Worm (Caenorhabditis elegans) whole organism, midembryonic: ENCODE results near the gene math-38.

Experiments
- T22C8.4 ChIP-seq: fragments of 200-800 bp; sonication (Bioruptor generic); IDR thresholded peaks from 2 replicates; pipeline ENCODE4 v1.3.6; 2022; ENCODE audit warnings: missing genetic modification characterization, missing compliant biosample characterization
- cog-1 ChIP-seq: sonication (generic microtip); optimal IDR thresholded peaks from 2 replicates; lab custom pipeline; 2016; ENCODE audit warnings: missing genetic modification characterization, missing compliant biosample characterization
- flt-1 ChIP-seq: fragments of 200-800 bp; sonication (Bioruptor generic); IDR thresholded peaks from 2 replicates; pipeline ENCODE4 v1.3.6; 2022; ENCODE audit warnings: missing genetic modification characterization, missing compliant biosample characterization
- med-1 ChIP-seq: sonication (generic microtip); optimal IDR thresholded peaks from 2 replicates; lab custom pipeline; 2017; ENCODE audit warnings: missing genetic modification characterization, mild to moderate bottlenecking, missing compliant biosample characterization, antibody characterized with exemption, missing genetic modification reagents; ENCODE audit not compliant: insufficient read depth
- ref-1 ChIP-seq: fragments of 200-800 bp; sonication (Bioruptor generic); conservative IDR thresholded peaks from 2 replicates; pipeline ENCODE4 v1.3.6; 2022; ENCODE audit warnings: missing genetic modification reagents, missing genetic modification characterization, missing compliant biosample characterization
- ztf-29 ChIP-seq: fragments of 200-800 bp; sonication (Bioruptor generic); IDR thresholded peaks from 2 replicates; pipeline ENCODE4 v1.3.6; 2022; ENCODE audit warnings: missing genetic modification reagents, missing genetic modification characterization, missing compliant biosample characterization

- TF ChIP-seq T22C8.4 = no peak
- TF ChIP-seq flt-1 (GFP tag; lab: Robert Waterston, UW) = no peak
- TF ChIP-seq ref-1 (GFP tag; lab: Robert Waterston, UW) = no peak
- no peak for TF ChIP-seq ztf-29 (GFP tag; lab: Robert Waterston, UW)
- no peak for TF ChIP-seq med-1 (GFP tag; lab: Kevin White, UChicago)
- TF ChIP-seq cog-1 (tag; lab: Kevin White, UChicago) = no peak
Observed at ce11 chrII:1571032-1571431, 8.8 kb downstream of the math-38 start, which contains the start of gene fbxb-46.
